Worm (Caenorhabditis elegans): ENCODE results near the gene C34C6.9.
A peak's percentile ranks its signal among the peaks of the same experiment; 100 is the strongest.

The C34C6.9 gene

DNA sequence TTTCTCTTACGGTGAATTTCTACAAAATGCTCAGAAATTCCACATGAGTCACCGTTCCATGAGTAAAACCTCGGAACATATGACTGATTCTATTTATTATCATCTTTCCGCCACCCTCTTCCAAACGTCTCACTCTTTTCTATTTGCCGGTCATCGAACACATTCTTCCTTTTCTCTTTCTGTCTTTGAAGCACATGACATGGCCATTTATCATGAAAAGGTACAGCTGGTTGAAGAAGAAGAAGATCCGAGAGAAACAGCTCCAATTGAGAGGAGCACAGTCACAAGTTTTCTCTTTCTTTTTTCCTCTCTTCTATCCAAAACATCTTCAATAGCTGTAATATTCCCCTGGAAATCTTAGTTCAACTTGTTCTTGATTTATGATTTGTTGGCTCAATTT is 21.3 kb downstream of the C34C6.9 start, which contains the start of gene cup-16 (continued):
- TF ChIP-seq ama-1 (optimal IDR thresholded peaks at IDR 0.05) = no peak
- peak; percentile 20 to 50 for TF ChIP-seq lsy-2 (tag; optimal IDR thresholded peaks at IDR 0.05)
- no peak for TF ChIP-seq elt-3 (tag; optimal IDR thresholded peaks at IDR 0.05)
- no peak for TF ChIP-seq fkh-4 (tag; optimal IDR thresholded peaks at IDR 0.05; ENCODE audit: borderline replicate concordance)
- TF ChIP-seq nhr-19 (GFP tag; conservative IDR thresholded peaks at IDR 0.05) = no peak; the same call in 1 of the 2 replicates
- no peak for TF ChIP-seq nhr-12 (tag; optimal IDR thresholded peaks at IDR 0.05)
- no peak for TF ChIP-seq nhr-237 (tag; optimal IDR thresholded peaks at IDR 0.05)
- no peak for TF ChIP-seq aha-1 (tag; optimal IDR thresholded peaks at IDR 0.05)
- no peak for TF ChIP-seq irx-1 (tag; optimal IDR thresholded peaks at IDR 0.05)
- TF ChIP-seq xbp-1 (tag; optimal IDR thresholded peaks at IDR 0.05) = no peak
- TF ChIP-seq ztf-4 (tag; optimal IDR thresholded peaks at IDR 0.05) = no peak
- TF ChIP-seq ces-1 (GFP tag; optimal IDR thresholded peaks at IDR 0.05) = no peak
- TF ChIP-seq mef-2 (tag; optimal IDR thresholded peaks at IDR 0.05) = no peak
- TF ChIP-seq lin-35 (GFP tag; optimal IDR thresholded peaks at IDR 0.05) = no peak
- no peak for TF ChIP-seq zip-4 (GFP tag; optimal IDR thresholded peaks at IDR 0.05)
- TF ChIP-seq nhr-71 (tag; optimal IDR thresholded peaks at IDR 0.05) = peak; percentile 79
- no peak for TF ChIP-seq pqm-1 (tag; optimal IDR thresholded peaks at IDR 0.05)
- peak; percentile 65 for TF ChIP-seq lin-39 (tag; optimal IDR thresholded peaks at IDR 0.05)
- TF ChIP-seq ceh-88 (GFP tag; IDR thresholded peaks at IDR 0.05) = no peak
- TF ChIP-seq C04F5.9 (tag; optimal IDR thresholded peaks at IDR 0.05) = no peak
- TF ChIP-seq vab-15 (tag; optimal IDR thresholded peaks at IDR 0.05) = no peak
- TF ChIP-seq skn-1 (tag; optimal IDR thresholded peaks at IDR 0.05) = no peak
- TF ChIP-seq fkh-8 (tag; optimal IDR thresholded peaks at IDR 0.05) = no peak
- no peak for TF ChIP-seq sox-4 (tag; optimal IDR thresholded peaks at IDR 0.05)
- peak; percentile 78 for TF ChIP-seq rnt-1 (tag; optimal IDR thresholded peaks at IDR 0.05)
- TF ChIP-seq C34B4.2 (tag; optimal IDR thresholded peaks at IDR 0.05) = no peak

ce11 chrII:8710317-8710716 is 24.6 kb downstream of the C34C6.9 start, which contains the start of gene srg-15:
Gene srg-15 (minus strand): TSS chrII:8710417.
- TF ChIP-seq fkh-10 (GFP tag; optimal IDR thresholded peaks at IDR 0.05) (no peak), tlp-1 (tag; optimal IDR thresholded peaks at IDR 0.05) (no peak), elt-3 (tag; optimal IDR thresholded peaks at IDR 0.05) (no peak), grh-1 (GFP tag; IDR thresholded peaks at IDR 0.05) (no peak), zip-4 (GFP tag; optimal IDR thresholded peaks at IDR 0.05) (no peak), nhr-71 (tag; optimal IDR thresholded peaks at IDR 0.05) (peak; percentile 26), ama-1 (optimal IDR thresholded peaks at IDR 0.05) (no peak), hlh-4 (tag; optimal IDR thresholded peaks at IDR 0.05) (no peak), nhr-12 (tag; optimal IDR thresholded peaks at IDR 0.05) (no peak), lin-15B (tag; optimal IDR thresholded peaks at IDR 0.05) (no peak), ztf-4 (tag; optimal IDR thresholded peaks at IDR 0.05) (no peak), nhr-47 (tag; optimal IDR thresholded peaks at IDR 0.05) (peak; percentile 25), fkh-8 (tag; optimal IDR thresholded peaks at IDR 0.05) (peak; percentile 56), nhr-84 (tag; optimal IDR thresholded peaks at IDR 0.05) (no peak), C16A3.4 (tag; optimal IDR thresholded peaks at IDR 0.05) (no peak), mef-2 (tag; optimal IDR thresholded peaks at IDR 0.05) (no peak), efl-3 (GFP tag; optimal IDR thresholded peaks at IDR 0.05) (no peak), unc-30 (tag; optimal IDR thresholded peaks at IDR 0.05) (no peak), sup-37 (GFP tag; optimal IDR thresholded peaks at IDR 0.05) (no peak), rnt-1 (tag; optimal IDR thresholded peaks at IDR 0.05) (no peak), unc-130 (tag; optimal IDR thresholded peaks at IDR 0.05) (no peak), swsn-7 (tag; optimal IDR thresholded peaks at IDR 0.05) (no peak)

DNA sequence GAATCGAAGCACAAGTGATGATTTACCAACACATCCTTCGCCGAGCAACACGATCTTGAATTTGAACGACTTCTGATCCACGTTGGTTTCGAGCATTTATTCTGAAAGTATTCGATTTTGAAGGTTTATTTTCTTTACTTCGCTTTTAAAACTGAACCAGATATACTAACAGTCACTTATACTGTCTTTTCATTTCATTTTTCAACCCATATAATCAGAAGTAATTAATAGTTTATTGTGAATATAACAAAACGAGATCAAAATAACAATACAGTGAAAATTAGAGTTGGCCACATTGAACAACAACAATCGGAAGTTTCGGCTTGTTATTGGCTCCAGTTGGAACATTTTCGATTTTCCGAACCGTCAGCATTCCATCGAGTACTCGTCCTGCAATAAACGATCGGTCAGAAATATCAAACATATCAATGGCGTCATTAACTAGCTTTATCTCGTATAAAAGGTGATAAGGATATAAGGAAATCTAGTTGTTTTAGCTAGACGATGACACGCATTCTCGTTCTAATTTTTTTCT is 29.3 kb downstream of the C34C6.9 start, which contains the start of the genes rab-21 and T01B7.13:
Gene rab-21, minus strand, starts transcription at position 101 of the 535 bp plus-strand sequence.
Gene T01B7.13, plus strand, starts transcription at position 485 of the 535 bp plus-strand sequence.
- no peak for TF ChIP-seq unc-30 (tag; optimal IDR thresholded peaks at IDR 0.05)
- TF ChIP-seq nhr-76 (tag; optimal IDR thresholded peaks at IDR 0.05) = no peak
- TF ChIP-seq elt-2 (tag; optimal IDR thresholded peaks at IDR 0.05) = no peak
- TF ChIP-seq fos-1 (tag; optimal IDR thresholded peaks at IDR 0.05) = no peak
- no peak for TF ChIP-seq ceh-88 (GFP tag; IDR thresholded peaks at IDR 0.05)
- TF ChIP-seq dsc-1 (tag; optimal IDR thresholded peaks at IDR 0.05) = no peak
- no peak for TF ChIP-seq nhr-84 (tag; optimal IDR thresholded peaks at IDR 0.05)
- no peak for TF ChIP-seq ztf-11 (tag; optimal IDR thresholded peaks at IDR 0.05)
- TF ChIP-seq elt-3 (tag; optimal IDR thresholded peaks at IDR 0.05) = no peak
- no peak for TF ChIP-seq pqm-1 (tag; optimal IDR thresholded peaks at IDR 0.05)
